Fruit fly (Drosophila melanogaster) whole organism, embryonic: ENCODE data around the gene Uck.

Experiments used
- Atf3 ChIP-seq: fragments of 200-800 bp; sonication (Bioruptor generic); optimal IDR thresholded peaks from 3 replicates; lab custom pipeline; 2016; ENCODE audit warnings: missing biosample characterization, missing genetic modification characterization
- BEAF-32 ChIP-seq: fragments of 200-800 bp; sonication (Bioruptor generic); optimal IDR thresholded peaks from 3 replicates; lab custom pipeline; 2017; ENCODE audit warnings: missing biosample characterization, missing genetic modification characterization, mild to moderate bottlenecking, moderate library complexity, missing genetic modification reagents
- BtbVII ChIP-seq: fragments of 200-800 bp; sonication (Bioruptor generic); optimal IDR thresholded peaks from 3 replicates; lab custom pipeline; 2017; ENCODE audit warnings: missing biosample characterization, mild to moderate bottlenecking, missing genetic modification characterization
- CG10959 ChIP-seq: fragments of 200-800 bp; sonication (Bioruptor generic); IDR thresholded peaks from 2 replicates; pipeline ENCODE4 v1.3.6; 2022; ENCODE audit warnings: missing biosample characterization, missing genetic modification characterization
- CG11085 ChIP-seq: fragments of 200-800 bp; sonication (Bioruptor generic); IDR thresholded peaks from 2 replicates; pipeline ENCODE4 v1.3.6; 2022; ENCODE audit warnings: missing biosample characterization, missing genetic modification characterization
- CG13894 ChIP-seq: fragments of 200-800 bp; sonication (Bioruptor generic); optimal IDR thresholded peaks from 3 replicates; lab custom pipeline; 2018; ENCODE audit warnings: missing biosample characterization, mild to moderate bottlenecking, missing genetic modification characterization, moderate library complexity
- CG14050 ChIP-seq: fragments of 200-800 bp; sonication (Bioruptor generic); IDR thresholded peaks from 3 replicates; pipeline ENCODE4 v1.3.6; 2022; ENCODE audit warnings: missing biosample characterization, missing genetic modification characterization
- CG14667 ChIP-seq: fragments of 200-800 bp; sonication (Bioruptor generic); IDR thresholded peaks from 2 replicates; pipeline ENCODE4 v1.3.6; 2022; ENCODE audit warnings: missing biosample characterization, missing genetic modification characterization
- CG15011 ChIP-seq: fragments of 200-800 bp; sonication (Bioruptor generic); optimal IDR thresholded peaks from 3 replicates; lab custom pipeline; 2018; ENCODE audit warnings: missing biosample characterization, mild to moderate bottlenecking, missing genetic modification characterization
- CG1529 ChIP-seq: fragments of 200-800 bp; sonication (Bioruptor generic); optimal IDR thresholded peaks from 3 replicates; lab custom pipeline; 2018; ENCODE audit warnings: missing biosample characterization, missing genetic modification characterization
- CG15479 ChIP-seq: fragments of 200-800 bp; sonication (Bioruptor generic); optimal IDR thresholded peaks from 3 replicates; lab custom pipeline; 2019; ENCODE audit warnings: missing biosample characterization, mild to moderate bottlenecking, missing genetic modification characterization, moderate library complexity
- CG1647 ChIP-seq: fragments of 200-800 bp; sonication (Bioruptor generic); optimal IDR thresholded peaks from 3 replicates; lab custom pipeline; 2016; ENCODE audit warnings: missing biosample characterization, missing genetic modification characterization
- CG17802 ChIP-seq: fragments of 200-800 bp; sonication (Bioruptor generic); optimal IDR thresholded peaks from 2 replicates; lab custom pipeline; 2018; ENCODE audit warnings: missing biosample characterization, mild to moderate bottlenecking, missing genetic modification characterization, moderate library complexity
- CG30431 ChIP-seq: fragments of 200-800 bp; sonication (Bioruptor generic); optimal IDR thresholded peaks from 2 replicates; lab custom pipeline; 2017; ENCODE audit warnings: missing biosample characterization, missing genetic modification characterization
- CG31388 ChIP-seq: fragments of 200-800 bp; sonication (Bioruptor generic); optimal IDR thresholded peaks from 2 replicates; lab custom pipeline; 2016; ENCODE audit warnings: missing biosample characterization, missing genetic modification characterization
- CG34224 ChIP-seq: fragments of 200-800 bp; sonication (Bioruptor generic); IDR thresholded peaks from 3 replicates; pipeline ENCODE4 v1.3.6; 2022; ENCODE audit warnings: missing biosample characterization, missing genetic modification characterization; ENCODE audit not compliant: partially characterized antibody
- CG6765 ChIP-seq: fragments of 200-800 bp; sonication (Bioruptor generic); optimal IDR thresholded peaks from 3 replicates; lab custom pipeline; 2017; ENCODE audit warnings: missing biosample characterization, mild to moderate bottlenecking, missing genetic modification characterization
- CG7745 ChIP-seq: fragments of 200-800 bp; sonication (Bioruptor generic); optimal IDR thresholded peaks from 2 replicates; lab custom pipeline; 2018; ENCODE audit warnings: missing biosample characterization, mild to moderate bottlenecking, missing genetic modification characterization, moderate library complexity
- CG8281 ChIP-seq: fragments of 200-800 bp; sonication (Bioruptor generic); optimal IDR thresholded peaks from 2 replicates; lab custom pipeline; 2018; ENCODE audit warnings: missing biosample characterization, mild to moderate bottlenecking, missing genetic modification characterization, moderate library complexity
- CG9727 ChIP-seq: fragments of 200-800 bp; sonication (Bioruptor generic); optimal IDR thresholded peaks from 3 replicates; lab custom pipeline; 2017; ENCODE audit warnings: missing biosample characterization, mild to moderate bottlenecking, missing genetic modification characterization
- CG9932 ChIP-seq: fragments of 200-800 bp; sonication (Bioruptor generic); IDR thresholded peaks from 2 replicates; pipeline ENCODE4 v1.3.6; 2022; ENCODE audit warnings: missing biosample characterization, missing genetic modification characterization
- Gsc ChIP-seq: fragments of 200-800 bp; sonication (Bioruptor generic); IDR thresholded peaks from 2 replicates; pipeline ENCODE4 v1.3.6; 2022; ENCODE audit warnings: missing biosample characterization, missing genetic modification characterization
- HLHmδ ChIP-seq: fragments of 200-800 bp; sonication (Bioruptor generic); optimal IDR thresholded peaks from 2 replicates; lab custom pipeline; 2018; ENCODE audit warnings: missing biosample characterization, mild to moderate bottlenecking, missing genetic modification characterization, moderate library complexity
- HmgD ChIP-seq: fragments of 200-800 bp; sonication (Bioruptor generic); optimal IDR thresholded peaks from 3 replicates; lab custom pipeline; 2016; ENCODE audit warnings: missing biosample characterization, missing genetic modification characterization
- Hr39 ChIP-seq: fragments of >200 bp; optimal IDR thresholded peaks from 2 replicates; lab custom pipeline; 2017
- NFAT ChIP-seq: fragments of 200-800 bp; sonication (Bioruptor generic); IDR thresholded peaks from 2 replicates; pipeline ENCODE4 v1.3.6; 2022; ENCODE audit warnings: missing biosample characterization, missing genetic modification characterization
- Side ChIP-seq: fragments of 200-800 bp; sonication (Bioruptor generic); optimal IDR thresholded peaks from 2 replicates; lab custom pipeline; 2016; ENCODE audit warnings: missing biosample characterization, missing genetic modification characterization
- Sox102F ChIP-seq: fragments of 200-800 bp; sonication (Bioruptor generic); optimal IDR thresholded peaks from 2 replicates; lab custom pipeline; 2018; ENCODE audit warnings: missing biosample characterization, mild to moderate bottlenecking, missing genetic modification characterization, moderate library complexity
- TFAM ChIP-seq: fragments of 200-800 bp; sonication (Bioruptor generic); optimal IDR thresholded peaks from 2 replicates; lab custom pipeline; 2017; ENCODE audit warnings: missing biosample characterization, missing genetic modification characterization, inconsistent platforms
- Xbp1 ChIP-seq: fragments of 200-800 bp; sonication (Bioruptor generic); optimal IDR thresholded peaks from 3 replicates; lab custom pipeline; 2016; ENCODE audit warnings: missing biosample characterization, mild to moderate bottlenecking, missing genetic modification characterization
- ac ChIP-seq: fragments of 200-800 bp; sonication (Bioruptor generic); optimal IDR thresholded peaks from 3 replicates; lab custom pipeline; 2017; ENCODE audit warnings: missing biosample characterization, mild to moderate bottlenecking, missing genetic modification characterization
- al ChIP-seq: fragments of 200-800 bp; sonication (Bioruptor generic); IDR thresholded peaks from 2 replicates; pipeline ENCODE4 v1.3.6; 2022; ENCODE audit warnings: missing biosample characterization, missing genetic modification characterization
- bab2 ChIP-seq: fragments of 200-800 bp; sonication (Bioruptor generic); optimal IDR thresholded peaks from 2 replicates; lab custom pipeline; 2016; ENCODE audit warnings: missing biosample characterization, missing genetic modification characterization
- dmrt11E ChIP-seq: fragments of 200-800 bp; sonication (Bioruptor generic); optimal IDR thresholded peaks from 3 replicates; lab custom pipeline; 2018; ENCODE audit warnings: missing biosample characterization, mild to moderate bottlenecking, missing genetic modification characterization, moderate library complexity
- ems ChIP-seq: fragments of 200-800 bp; sonication (Bioruptor generic); optimal IDR thresholded peaks from 3 replicates; lab custom pipeline; 2016; ENCODE audit warnings: missing biosample characterization, missing genetic modification characterization
- eve ChIP-seq, 2 experiments: fragments of >200 bp; optimal IDR thresholded peaks; 2 replicates each; lab custom pipeline; 2017; ENCODE audit warnings: missing biosample characterization in 2 of 2, missing genetic modification characterization in 2 of 2
- gsb ChIP-seq: fragments of 200-800 bp; sonication (Bioruptor generic); IDR thresholded peaks from 2 replicates; pipeline ENCODE4 v1.3.6; 2022; ENCODE audit warnings: missing biosample characterization, missing genetic modification characterization
- gt ChIP-seq: fragments of 200-800 bp; sonication (Bioruptor generic); IDR thresholded peaks from 2 replicates; pipeline ENCODE4 v1.3.6; 2022; ENCODE audit warnings: missing biosample characterization, missing genetic modification characterization
- knrl ChIP-seq: fragments of 200-800 bp; sonication (Bioruptor generic); IDR thresholded peaks from 3 replicates; pipeline ENCODE4 v1.3.6; 2022; ENCODE audit warnings: missing biosample characterization, missing genetic modification characterization; ENCODE audit not compliant: partially characterized antibody
- lbe ChIP-seq: fragments of 200-800 bp; sonication (Bioruptor generic); optimal IDR thresholded peaks from 2 replicates; lab custom pipeline; 2016; ENCODE audit warnings: missing biosample characterization, mild to moderate bottlenecking, missing genetic modification characterization
- lov ChIP-seq, 2 experiments: fragments of 200-800 bp in 1 of 2; fragments of >200 bp in 1 of 2; sonication (Bioruptor generic) in 1 of 2; IDR thresholded peaks in 1 of 2; optimal IDR thresholded peaks in 1 of 2; 2 replicates in 1 of 2; 3 replicates in 1 of 2; pipeline versions ENCODE4 v1.3.6 to Lab custom; 2017 to 2022; ENCODE audit warnings: missing biosample characterization in 1 of 2, missing genetic modification characterization in 1 of 2
- oc ChIP-seq: fragments of 200-800 bp; sonication (Bioruptor generic); optimal IDR thresholded peaks from 2 replicates; lab custom pipeline; 2018; ENCODE audit warnings: missing biosample characterization, mild to moderate bottlenecking, missing genetic modification characterization, moderate library complexity
- prd ChIP-seq, 3 experiments: fragments of >200 bp in 2 of 3; fragments of 200-800 bp in 1 of 3; sonication (Bioruptor generic) in 1 of 3; optimal IDR thresholded peaks in 2 of 3; IDR thresholded peaks in 1 of 3; 2 replicates in 2 of 3; 3 replicates in 1 of 3; pipeline versions ENCODE4 v1.3.6 to Lab custom; 2017 to 2022; ENCODE audit warnings: missing biosample characterization in 1 of 3, missing genetic modification characterization in 1 of 3
- sim ChIP-seq: fragments of 200-800 bp; sonication (Bioruptor generic); IDR thresholded peaks from 2 replicates; pipeline ENCODE4 v1.3.6; 2022; ENCODE audit warnings: missing biosample characterization, missing genetic modification characterization
- tio ChIP-seq: fragments of 200-800 bp; sonication (Bioruptor generic); optimal IDR thresholded peaks from 2 replicates; lab custom pipeline; 2017; ENCODE audit warnings: missing biosample characterization, missing genetic modification characterization, inconsistent platforms
- trh ChIP-seq: fragments of 200-800 bp; sonication (Bioruptor generic); optimal IDR thresholded peaks from 2 replicates; lab custom pipeline; 2016; ENCODE audit warnings: missing biosample characterization, missing genetic modification characterization
- unpg ChIP-seq: fragments of 200-800 bp; sonication (Bioruptor generic); optimal IDR thresholded peaks from 3 replicates; lab custom pipeline; 2018; ENCODE audit warnings: missing biosample characterization, mild to moderate bottlenecking, missing genetic modification characterization, moderate library complexity
- zf30C ChIP-seq: fragments of 200-800 bp; sonication (Bioruptor generic); optimal IDR thresholded peaks from 3 replicates; lab custom pipeline; 2018; ENCODE audit warnings: missing biosample characterization, mild to moderate bottlenecking, missing genetic modification characterization

The Uck gene

dm6 chr3R:24259278-24260040 is 30.5 kb upstream of the Uck start (continued):
- peak; percentile 74; the same call in 1 of the 2 replicates for TF ChIP-seq sim (GFP tag; lab: Robert Waterston, UW)
- TF ChIP-seq CG10959 (GFP tag; lab: Robert Waterston, UW) = peak; percentile 80
- no peak for TF ChIP-seq knrl (GFP tag; lab: Robert Waterston, UW)
- no peak for TF ChIP-seq CG7745 (tag; lab: Kevin White, UChicago)
- peak; percentile 87 for TF ChIP-seq dmrt11E
- peak; percentile 77 for TF ChIP-seq gsb
- TF ChIP-seq Xbp1 = peak; percentile 87
- TF ChIP-seq CG8281 = peak; percentile 99
- peak; percentile 77 for TF ChIP-seq CG11085 (GFP tag; lab: Robert Waterston, UW)
- TF ChIP-seq Gsc (GFP tag; lab: Robert Waterston, UW) = 0 out of 2 replicates have a peak, but pooled peaks have one; percentile 18
- no peak for TF ChIP-seq zf30C (GFP tag; lab: Kevin White, UChicago)
- peak; percentile 84 for TF ChIP-seq CG15011 (GFP tag; lab: Kevin White, UChicago)
- TF ChIP-seq bab2 = peak; percentile 87
- peak; percentile 83 for TF ChIP-seq lbe (GFP tag; lab: Kevin White, UChicago)
- peak; percentile 88 for TF ChIP-seq BtbVII (GFP tag; lab: Kevin White, UChicago)
- peak; percentile 48 for TF ChIP-seq CG15479 (GFP tag; lab: Kevin White, UChicago)
- peak; percentile 88 for TF ChIP-seq CG9932 (GFP tag; lab: Robert Waterston, UW)
- TF ChIP-seq ac (GFP tag; lab: Kevin White, UChicago) = peak; percentile 78
- peak; percentile 78 for TF ChIP-seq CG14667 (GFP tag; lab: Robert Waterston, UW)
- TF ChIP-seq CG1647 (GFP tag; lab: Kevin White, UChicago) = peak; percentile 88
- TF ChIP-seq Side (GFP tag; lab: Kevin White, UChicago) = peak; percentile 93
- no peak for TF ChIP-seq lov (optimal IDR thresholded peaks at IDR 0.05; lab: Kevin White, UChicago)
- peak; percentile 90 for TF ChIP-seq lov (GFP tag; IDR thresholded peaks at IDR 0.05; lab: Robert Waterston, UW)
- peak; percentile 78 for TF ChIP-seq CG17802
- TF ChIP-seq CG30431 (GFP tag; lab: Kevin White, UChicago) = peak; percentile 85
- peak; percentile 69 for TF ChIP-seq CG31388 (GFP tag; lab: Kevin White, UChicago)
- peak; percentile 24 for TF ChIP-seq HLHmδ
- TF ChIP-seq NFAT (GFP tag; lab: Robert Waterston, UW) = peak; percentile 80
- TF ChIP-seq tio (GFP tag; lab: Kevin White, UChicago) = peak; percentile 84
- TF ChIP-seq CG13894 (tag; lab: Kevin White, UChicago) = peak; percentile 69
- TF ChIP-seq BEAF-32 (GFP tag; lab: Kevin White, UChicago) = no peak
- peak; percentile 91 for TF ChIP-seq unpg (GFP tag; lab: Kevin White, UChicago)
- TF ChIP-seq CG9727 (GFP tag; lab: Kevin White, UChicago) = peak; percentile 93
- no peak for TF ChIP-seq Hr39 (lab: Kevin White, UChicago)
- peak; percentile 89 for TF ChIP-seq Sox102F (GFP tag; lab: Kevin White, UChicago)
- no peak; the same call in 1 of the 3 replicates for TF ChIP-seq CG34224
- peak; percentile 71 for TF ChIP-seq CG6765
- TF ChIP-seq ems = peak; percentile 88
- peak in 1 of 2 experiments; percentile 73 for TF ChIP-seq eve (GFP tag; optimal IDR thresholded peaks at IDR 0.05; lab: Kevin White, UChicago)
- peak; percentile 42; the same call in 1 of the 2 replicates for TF ChIP-seq gt
- peak; percentile 89 for TF ChIP-seq oc
- TF ChIP-seq trh (GFP tag; lab: Kevin White, UChicago) = peak; percentile 51
- peak; percentile 75 for TF ChIP-seq CG14050 (GFP tag; lab: Robert Waterston, UW)
- TF ChIP-seq TFAM (GFP tag; lab: Kevin White, UChicago) = peak; percentile 62
- peak; percentile 49 for TF ChIP-seq HmgD (GFP tag; lab: Kevin White, UChicago)
- peak; percentile 86 for TF ChIP-seq Atf3
- TF ChIP-seq al = peak; percentile 85
- no peak for TF ChIP-seq prd (optimal IDR thresholded peaks at IDR 0.05; lab: Kevin White, UChicago)
- TF ChIP-seq prd (GFP tag; IDR thresholded peaks at IDR 0.05; lab: Robert Waterston, UW) = peak; percentile 94
- TF ChIP-seq CG1529 (GFP tag; lab: Kevin White, UChicago) = peak; percentile 77
